Fruit fly (Drosophila melanogaster): Measurements from ENCODE around the gene CG7841.

DNA sequence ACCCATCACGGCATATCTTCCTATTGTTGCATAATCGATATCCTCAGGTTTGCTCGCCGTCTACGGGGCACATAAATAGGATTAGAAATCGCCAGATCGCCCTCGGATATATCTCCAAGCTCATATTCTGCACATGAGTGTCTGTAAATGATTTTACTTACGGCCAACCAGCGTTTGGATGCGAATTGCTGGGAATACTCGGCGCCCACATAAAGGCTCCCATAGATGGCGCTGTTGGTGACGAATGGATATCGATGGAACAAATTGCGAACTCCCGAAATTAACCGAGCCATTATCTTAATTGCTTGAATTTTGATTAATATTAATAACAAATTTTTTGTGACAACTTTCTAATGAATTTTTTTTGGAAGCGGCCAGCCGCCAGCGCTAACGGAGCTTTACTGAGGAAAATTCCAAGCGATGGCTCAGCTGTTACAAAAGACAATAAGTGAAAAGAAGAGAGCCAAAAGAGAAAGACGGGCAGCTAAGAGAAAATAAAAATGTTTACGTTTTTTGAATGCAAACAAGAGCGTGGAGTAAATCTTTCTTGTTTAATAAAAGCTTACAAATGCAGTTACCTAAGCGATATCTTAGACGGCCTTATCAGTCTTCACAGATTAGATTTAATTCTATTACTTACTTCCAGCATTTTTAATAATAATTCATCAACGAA is 13.3 kb downstream of the CG7841 start:
- TF ChIP-seq CG12605 (GFP tag; IDR thresholded peaks at IDR 0.05) (no peak), fd96Ca (GFP tag; IDR thresholded peaks at IDR 0.05) (no peak), CG13204 (GFP tag; optimal IDR thresholded peaks at IDR 0.05) (no peak), CG8301 (tag; optimal IDR thresholded peaks at IDR 0.05) (no peak)

Data from whole organism, pupa.